Worm (Caenorhabditis elegans) whole organism, L4 larva: ENCODE measurements around the gene T26C12.1.

ENCODE experiments used
- D1046.2 ChIP-seq: fragments of 200-800 bp; sonication (Bioruptor generic); IDR thresholded peaks from 2 replicates; pipeline ENCODE4 v1.3.6; 2022; ENCODE audit warnings: missing genetic modification characterization, missing compliant biosample characterization
- F10B5.3 ChIP-seq: sonication (generic microtip); optimal IDR thresholded peaks from 2 replicates; lab custom pipeline; 2016; ENCODE audit warnings: mild to moderate bottlenecking, missing genetic modification characterization, missing compliant biosample characterization
- F44E2.7 ChIP-seq: fragments of 200-800 bp; sonication (Bioruptor generic); IDR thresholded peaks from 2 replicates; pipeline ENCODE4 v2.1.2; 2022; ENCODE audit warnings: missing genetic modification characterization, missing compliant biosample characterization
- F49E8.2 ChIP-seq: sonication (generic microtip); optimal IDR thresholded peaks from 2 replicates; lab custom pipeline; 2016; ENCODE audit warnings: missing compliant biosample characterization, mild to moderate bottlenecking, missing genetic modification characterization, borderline replicate concordance
- R02D3.7 ChIP-seq: fragments of 150-350 bp; sonication (generic microtip); optimal IDR thresholded peaks from 3 replicates; lab custom pipeline; 2014; ENCODE audit warnings: missing biosample characterization, missing genetic modification characterization
- T26A8.4 ChIP-seq: fragments of 200-800 bp; sonication (Bioruptor generic); IDR thresholded peaks from 2 replicates; pipeline ENCODE4 v1.3.6; 2022; ENCODE audit warnings: missing genetic modification characterization, missing compliant biosample characterization
- Y105C5A.15 ChIP-seq: fragments of 200-800 bp; sonication (Bioruptor generic); IDR thresholded peaks from 2 replicates; pipeline ENCODE4 v1.3.6; 2022; ENCODE audit warnings: missing genetic modification characterization, missing compliant biosample characterization
- Y5F2A.4 ChIP-seq: fragments of 200-800 bp; sonication (Bioruptor generic); optimal IDR thresholded peaks from 2 replicates; lab custom pipeline; 2018; ENCODE audit warnings: mild to moderate bottlenecking, missing genetic modification characterization, missing compliant biosample characterization
- ZK337.2 ChIP-seq: fragments of 200-800 bp; sonication (Bioruptor generic); IDR thresholded peaks from 2 replicates; pipeline ENCODE4 v1.3.6; 2022; ENCODE audit warnings: missing genetic modification reagents, missing genetic modification characterization, missing compliant biosample characterization
- ZK546.5 ChIP-seq, 2 experiments: sonication (generic microtip); optimal IDR thresholded peaks; 2 replicates each; lab custom pipeline; 2017; ENCODE audit warnings: missing biosample characterization in 2 of 2, missing genetic modification characterization in 2 of 2
- aha-1 ChIP-seq: fragments of 150-350 bp; peaks from one replicate; lab custom pipeline; 2014; ENCODE audit warnings: missing biosample characterization, missing genetic modification characterization
- attf-4 ChIP-seq: sonication (generic microtip); optimal IDR thresholded peaks from 3 replicates; lab custom pipeline; 2017; ENCODE audit warnings: missing biosample characterization, missing genetic modification characterization
- ceh-32 ChIP-seq: sonication (generic microtip); optimal IDR thresholded peaks from 2 replicates; lab custom pipeline; 2016; ENCODE audit warnings: mild to moderate bottlenecking, missing genetic modification characterization, missing compliant biosample characterization; ENCODE audit not compliant: poor library complexity
- ceh-62 ChIP-seq: sonication (generic microtip); optimal IDR thresholded peaks from 2 replicates; lab custom pipeline; 2017; ENCODE audit warnings: missing biosample characterization, missing genetic modification characterization
- cey-2 ChIP-seq: sonication (generic microtip); optimal IDR thresholded peaks from 3 replicates; lab custom pipeline; 2017; ENCODE audit warnings: missing genetic modification characterization, mild to moderate bottlenecking, missing compliant biosample characterization, antibody characterized with exemption, borderline replicate concordance; ENCODE audit not compliant: insufficient read depth
- ctbp-1 ChIP-seq: fragments of 200-800 bp; sonication (Bioruptor generic); IDR thresholded peaks from 2 replicates; pipeline ENCODE4 v1.3.6; 2022; ENCODE audit warnings: missing genetic modification reagents, missing genetic modification characterization, missing compliant biosample characterization
- daf-12 ChIP-seq: fragments of 150-350 bp; optimal IDR thresholded peaks from 2 replicates; lab custom pipeline; 2014; ENCODE audit warnings: missing biosample characterization, missing genetic modification reagents, missing genetic modification characterization
- daf-16 ChIP-seq, 3 experiments: sonication (generic microtip); optimal IDR thresholded peaks; 2 replicates each; lab custom pipeline; 2016 to 2017; ENCODE audit warnings: missing genetic modification characterization in 3 of 3, missing genetic modification reagents in 3 of 3, mild to moderate bottlenecking in 2 of 3, missing compliant biosample characterization in 2 of 3, missing biosample characterization in 1 of 3, moderate library complexity in 1 of 3
- dmd-6 ChIP-seq: fragments of 200-800 bp; sonication (Bioruptor generic); IDR thresholded peaks from 2 replicates; pipeline ENCODE4 v1.3.6; 2022; ENCODE audit warnings: missing genetic modification reagents, missing genetic modification characterization, missing compliant biosample characterization
- dmd-8 ChIP-seq: fragments of 200-800 bp; sonication (Bioruptor generic); IDR thresholded peaks from 2 replicates; pipeline ENCODE4 v1.3.6; 2022; ENCODE audit warnings: missing genetic modification characterization, missing compliant biosample characterization
- dpl-1 ChIP-seq: fragments of 150-350 bp; optimal IDR thresholded peaks from 2 replicates; lab custom pipeline; 2014; ENCODE audit warnings: missing biosample characterization, missing genetic modification reagents, missing genetic modification characterization
- duxl-1 ChIP-seq: sonication (generic microtip); optimal IDR thresholded peaks from 2 replicates; lab custom pipeline; 2016; ENCODE audit warnings: mild to moderate bottlenecking, missing genetic modification characterization, moderate library complexity, missing compliant biosample characterization; ENCODE audit not compliant: poor library complexity
- dve-1 ChIP-seq: sonication (generic microtip); optimal IDR thresholded peaks from 2 replicates; lab custom pipeline; 2017; ENCODE audit warnings: antibody characterized with exemption, mild to moderate bottlenecking, missing genetic modification characterization, missing compliant biosample characterization; ENCODE audit not compliant: insufficient read depth
- egl-27 ChIP-seq: sonication (generic microtip); optimal IDR thresholded peaks from 3 replicates; lab custom pipeline; 2017; ENCODE audit warnings: missing biosample characterization, missing genetic modification reagents, missing genetic modification characterization
- egl-43 ChIP-seq: fragments of 200-800 bp; sonication (Bioruptor generic); IDR thresholded peaks from 2 replicates; pipeline ENCODE4 v1.3.6; 2022; ENCODE audit warnings: missing genetic modification reagents, missing genetic modification characterization, missing compliant biosample characterization
- fkh-10 ChIP-seq: fragments of 150-350 bp; optimal IDR thresholded peaks from 2 replicates; lab custom pipeline; 2014; ENCODE audit warnings: missing biosample characterization, missing genetic modification reagents, missing genetic modification characterization
- lin-13 ChIP-seq: fragments of 150-350 bp; optimal IDR thresholded peaks from 2 replicates; lab custom pipeline; 2014; ENCODE audit warnings: missing biosample characterization, missing genetic modification reagents, missing genetic modification characterization
- lin-15B ChIP-seq: fragments of 150-350 bp; sonication (generic microtip); optimal IDR thresholded peaks from 3 replicates; lab custom pipeline; 2014; ENCODE audit warnings: missing biosample characterization, missing genetic modification characterization
- lin-29 ChIP-seq: fragments of 200-800 bp; sonication (Bioruptor generic); IDR thresholded peaks from 2 replicates; pipeline ENCODE4 v1.3.6; 2022; ENCODE audit warnings: missing genetic modification reagents, missing genetic modification characterization, missing compliant biosample characterization
- lir-3 ChIP-seq: sonication (generic microtip); optimal IDR thresholded peaks from 2 replicates; lab custom pipeline; 2016; ENCODE audit warnings: mild to moderate bottlenecking, missing genetic modification characterization, missing compliant biosample characterization
- mes-2 ChIP-seq: sonication (generic microtip); optimal IDR thresholded peaks from 2 replicates; lab custom pipeline; 2016; ENCODE audit warnings: missing genotype, mild to moderate bottlenecking, missing genetic modification characterization, missing compliant biosample characterization; ENCODE audit not compliant: poor library complexity, severe bottlenecking
- mxl-3 ChIP-seq: fragments of 200-800 bp; sonication (Bioruptor generic); optimal IDR thresholded peaks from 2 replicates; lab custom pipeline; 2018; ENCODE audit warnings: mild to moderate bottlenecking, missing genetic modification characterization, missing compliant biosample characterization
- nhr-11 ChIP-seq: fragments of 150-350 bp; optimal IDR thresholded peaks from 2 replicates; lab custom pipeline; 2014; ENCODE audit warnings: missing biosample characterization, missing genetic modification characterization
- nhr-111 ChIP-seq: fragments of 200-800 bp; sonication (Bioruptor generic); optimal IDR thresholded peaks from 2 replicates; lab custom pipeline; 2018; ENCODE audit warnings: mild to moderate bottlenecking, missing genetic modification characterization, missing compliant biosample characterization
- nhr-41 ChIP-seq: fragments of 200-800 bp; sonication (Bioruptor generic); IDR thresholded peaks from 2 replicates; pipeline ENCODE4 v1.3.6; 2022; ENCODE audit warnings: missing genetic modification reagents, missing genetic modification characterization, missing compliant biosample characterization
- nhr-48 ChIP-seq: sonication (generic microtip); optimal IDR thresholded peaks from 2 replicates; lab custom pipeline; 2016; ENCODE audit warnings: mild to moderate bottlenecking, missing genetic modification characterization, missing compliant biosample characterization
- php-3 ChIP-seq: fragments of 200-800 bp; sonication (Bioruptor generic); IDR thresholded peaks from 2 replicates; pipeline ENCODE4 v1.3.6; 2022; ENCODE audit warnings: missing genetic modification reagents, missing genetic modification characterization, missing compliant biosample characterization
- rbr-2 ChIP-seq: sonication (generic microtip); optimal IDR thresholded peaks from 2 replicates; lab custom pipeline; 2016; ENCODE audit warnings: missing genotype, missing genetic modification characterization, missing compliant biosample characterization
- skn-1 ChIP-seq: fragments of 150-350 bp; optimal IDR thresholded peaks from 2 replicates; lab custom pipeline; 2014; ENCODE audit warnings: missing biosample characterization, missing genetic modification characterization
- spr-1 ChIP-seq: sonication (generic microtip); optimal IDR thresholded peaks from 2 replicates; lab custom pipeline; 2016; ENCODE audit warnings: mild to moderate bottlenecking, missing genetic modification characterization, missing compliant biosample characterization
- tag-97 ChIP-seq: fragments of 200-800 bp; sonication (Bioruptor generic); IDR thresholded peaks from 2 replicates; pipeline ENCODE4 v1.3.6; 2022; ENCODE audit warnings: missing genetic modification characterization, missing compliant biosample characterization
- unc-62 ChIP-seq, 3 experiments: fragments of 150-350 bp in 1 of 3; sonication (generic microtip); optimal IDR thresholded peaks in 2 of 3; peaks in 1 of 3; 1 replicate in 1 of 3; 2 replicates in 2 of 3; lab custom pipeline; 2014 to 2017; ENCODE audit warnings: missing biosample characterization in 3 of 3, missing genetic modification characterization in 3 of 3, missing genetic modification reagents in 3 of 3, missing genotype in 1 of 3
- zfp-2 ChIP-seq: sonication (generic microtip); optimal IDR thresholded peaks from 2 replicates; lab custom pipeline; 2016; ENCODE audit warnings: mild to moderate bottlenecking, missing genetic modification characterization, missing compliant biosample characterization
- zfp-3 ChIP-seq: fragments of 200-800 bp; sonication (Bioruptor generic); conservative IDR thresholded peaks from 2 replicates; pipeline ENCODE4 v1.3.6; 2022; ENCODE audit warnings: missing genetic modification reagents, missing genetic modification characterization, missing compliant biosample characterization
- zip-2 ChIP-seq: fragments of 150-350 bp; optimal IDR thresholded peaks from 2 replicates; lab custom pipeline; 2014; ENCODE audit warnings: missing biosample characterization, missing genetic modification characterization
- ztf-11 ChIP-seq: fragments of 150-350 bp; optimal IDR thresholded peaks from 2 replicates; lab custom pipeline; 2014; ENCODE audit warnings: missing biosample characterization, missing genetic modification characterization
- ztf-7 ChIP-seq: fragments of 150-350 bp; optimal IDR thresholded peaks from 2 replicates; lab custom pipeline; 2014; ENCODE audit warnings: missing biosample characterization, missing genetic modification characterization

Gene T26C12.1

ce11 chrIV:3232694-3233372 lies 25.9 kb upstream of the T26C12.1 start (continued):
- TF ChIP-seq egl-43 (GFP tag; lab: Robert Waterston, UW) = 0 out of 2 replicates have a peak, but pooled peaks have one; percentile 23
- peak in 1 of 2 experiments; percentile 92 for TF ChIP-seq unc-62 (GFP tag; optimal IDR thresholded peaks at IDR 0.05 in 1 of 2; lab: Kevin White, UChicago)
- no peak for TF ChIP-seq unc-62 (tag; optimal IDR thresholded peaks at IDR 0.05; lab: Kevin White, UChicago)
- TF ChIP-seq ceh-32 (tag; lab: Kevin White, UChicago) = no peak
- TF ChIP-seq dpl-1 = peak; percentile 27

ce11 chrIV:3233429-3233885 lies 25.3 kb upstream of the T26C12.1 start:
- TF ChIP-seq egl-27 (tag; lab: Kevin White, UChicago) (no peak), egl-43 (GFP tag; lab: Robert Waterston, UW) (no peak), dmd-8 (no peak), F44E2.7 (GFP tag; lab: Robert Waterston, UW) (no peak), zip-2 (no peak), spr-1 (peak; percentile 13), rbr-2 (peak; percentile 7), nhr-111 (GFP tag; lab: Kevin White, UChicago) (no peak), duxl-1 (no peak), ztf-11 (tag; lab: Kevin White, UChicago) (no peak), dmd-6 (peak; percentile 42; the same call in 1 of the 2 replicates), nhr-41 (GFP tag; lab: Robert Waterston, UW) (no peak), ZK337.2 (GFP tag; lab: Robert Waterston, UW) (no peak), daf-16 (GFP tag; optimal IDR thresholded peaks at IDR 0.05; lab: Kevin White, UChicago) (no peak), daf-16 (tag; optimal IDR thresholded peaks at IDR 0.05; lab: Kevin White, UChicago) (peak; percentile 6), fkh-10 (GFP tag; lab: Kevin White, UChicago) (no peak), nhr-48 (tag; lab: Kevin White, UChicago) (no peak), zfp-2 (no peak), D1046.2 (GFP tag; lab: Robert Waterston, UW) (0 out of 2 replicates have a peak, but pooled peaks have one; percentile 17), zfp-3 (GFP tag; lab: Robert Waterston, UW) (no peak), Y105C5A.15 (GFP tag; lab: Robert Waterston, UW) (no peak), lir-3 (tag; lab: Kevin White, UChicago) (no peak), F10B5.3 (no peak), ceh-62 (no peak), lin-13 (GFP tag; lab: Kevin White, UChicago) (no peak), ZK546.5 (tag; optimal IDR thresholded peaks at IDR 0.05; lab: Kevin White, UChicago) (no peak), attf-4 (tag; lab: Kevin White, UChicago) (no peak), php-3 (GFP tag; lab: Robert Waterston, UW) (no peak), ztf-7 (tag; lab: Kevin White, UChicago) (no peak), lin-29 (no peak), mxl-3 (GFP tag; lab: Kevin White, UChicago) (peak; percentile 66), R02D3.7 (tag; lab: Kevin White, UChicago) (no peak), T26A8.4 (GFP tag; lab: Robert Waterston, UW) (peak; percentile 34; the same call in 1 of the 2 replicates), daf-12 (tag; lab: Kevin White, UChicago) (no peak), dve-1 (tag; lab: Kevin White, UChicago) (peak; percentile 44), mes-2 (peak; percentile 51), aha-1 (tag; lab: Kevin White, UChicago) (peak; percentile 96), ctbp-1 (GFP tag; lab: Robert Waterston, UW) (no peak), skn-1 (tag; lab: Kevin White, UChicago) (no peak), dpl-1 (no peak), tag-97 (GFP tag; lab: Robert Waterston, UW) (no peak), F49E8.2 (tag; lab: Kevin White, UChicago) (no peak), cey-2 (tag; lab: Kevin White, UChicago) (no peak), lin-15B (tag; lab: Kevin White, UChicago) (no peak), nhr-11 (tag; lab: Kevin White, UChicago) (no peak), Y5F2A.4 (GFP tag; lab: Kevin White, UChicago) (no peak)
